Worm (Caenorhabditis elegans) whole organism, L1 larva: ENCODE results near the gene ttm-2.
A peak's percentile ranks its signal among the peaks of the same experiment; 100 is the strongest.

ENCODE experiments used
- C04F5.9 ChIP-seq: sonication (generic microtip); optimal IDR thresholded peaks from 2 replicates; lab custom pipeline; 2016; ENCODE audit warnings: missing genetic modification characterization, missing compliant biosample characterization
- C16A3.4 ChIP-seq: fragments of 150-350 bp; optimal IDR thresholded peaks from 2 replicates; lab custom pipeline; 2014; ENCODE audit warnings: missing biosample characterization, missing genetic modification characterization
- F16B12.6 ChIP-seq: fragments of 150-350 bp; optimal IDR thresholded peaks from 2 replicates; lab custom pipeline; 2014; ENCODE audit warnings: missing biosample characterization, missing genetic modification characterization
- Y116A8C.19 ChIP-seq: sonication (generic microtip); optimal IDR thresholded peaks from 2 replicates; lab custom pipeline; 2016; ENCODE audit warnings: missing compliant biosample characterization, missing genetic modification characterization, borderline replicate concordance
- aha-1 ChIP-seq: fragments of 150-350 bp; optimal IDR thresholded peaks from 2 replicates; lab custom pipeline; 2014; ENCODE audit warnings: missing biosample characterization, missing genetic modification characterization
- alr-1 ChIP-seq: fragments of 200-800 bp; sonication (Bioruptor generic); optimal IDR thresholded peaks from 2 replicates; lab custom pipeline; 2018; ENCODE audit warnings: borderline replicate concordance, mild to moderate bottlenecking, missing genetic modification characterization, missing compliant biosample characterization
- aly-2 ChIP-seq: fragments of 150-350 bp; optimal IDR thresholded peaks from 2 replicates; lab custom pipeline; 2014; ENCODE audit warnings: missing biosample characterization, missing genetic modification characterization
- blmp-1 ChIP-seq: fragments of 150-350 bp; optimal IDR thresholded peaks from 2 replicates; lab custom pipeline; 2014; ENCODE audit warnings: missing biosample characterization, missing genetic modification characterization
- ceh-8 ChIP-seq: fragments of 200-800 bp; sonication (Bioruptor generic); optimal IDR thresholded peaks from 2 replicates; lab custom pipeline; 2018; ENCODE audit warnings: mild to moderate bottlenecking, missing genetic modification characterization, moderate library complexity, missing compliant biosample characterization
- ceh-82 ChIP-seq, 3 experiments: fragments of 150-350 bp in 1 of 3; sonication (generic microtip) in 2 of 3; optimal IDR thresholded peaks; 2 replicates each; lab custom pipeline; 2014 to 2017; ENCODE audit warnings: missing biosample characterization in 3 of 3, missing genetic modification characterization in 3 of 3
- ces-1 ChIP-seq: fragments of 150-350 bp; optimal IDR thresholded peaks from 2 replicates; lab custom pipeline; 2014; ENCODE audit warnings: missing biosample characterization, missing genetic modification reagents, missing genetic modification characterization
- dpl-1 ChIP-seq, 3 experiments: fragments of 150-350 bp in 2 of 3; sonication (generic microtip) in 1 of 3; optimal IDR thresholded peaks; 2 replicates each; lab custom pipeline; 2014 to 2017; ENCODE audit warnings: missing biosample characterization in 3 of 3, missing genetic modification characterization in 3 of 3, missing genetic modification reagents in 3 of 3
- efl-1 ChIP-seq, 4 experiments: fragments of 150-350 bp; optimal IDR thresholded peaks in 3 of 4; peaks in 1 of 4; 1 replicate in 1 of 4; 2 replicates in 3 of 4; lab custom pipeline; 2014; ENCODE audit warnings: missing biosample characterization in 2 of 4, missing genetic modification characterization in 2 of 4, missing genetic modification reagents in 2 of 4
- elt-2 ChIP-seq: sonication (generic microtip); optimal IDR thresholded peaks from 2 replicates; lab custom pipeline; 2016; ENCODE audit warnings: missing genetic modification characterization, mild to moderate bottlenecking, inconsistent platforms, missing compliant biosample characterization, missing genetic modification reagents
- elt-3 ChIP-seq, 6 experiments: fragments of 150-350 bp in 1 of 6; sonication (generic microtip); optimal IDR thresholded peaks; 2 replicates each; lab custom pipeline; 2017 to 2018; ENCODE audit warnings: missing biosample characterization in 6 of 6, missing genetic modification characterization in 6 of 6, inconsistent platforms in 1 of 6
- fos-1 ChIP-seq: fragments of 150-350 bp; optimal IDR thresholded peaks from 2 replicates; lab custom pipeline; 2014; ENCODE audit warnings: missing biosample characterization, missing genetic modification characterization
- grh-1 ChIP-seq: fragments of 200-800 bp; sonication (Bioruptor generic); IDR thresholded peaks from 2 replicates; pipeline ENCODE4 v1.3.6; 2022; ENCODE audit warnings: missing genetic modification reagents, missing genetic modification characterization, missing compliant biosample characterization
- hlh-4 ChIP-seq: sonication (generic microtip); optimal IDR thresholded peaks from 2 replicates; lab custom pipeline; 2016; ENCODE audit warnings: mild to moderate bottlenecking, missing genetic modification characterization, missing compliant biosample characterization
- jun-1 ChIP-seq: fragments of 150-350 bp; optimal IDR thresholded peaks from 2 replicates; lab custom pipeline; 2014; ENCODE audit warnings: missing biosample characterization, missing genetic modification reagents, missing genetic modification characterization
- lin-14 ChIP-seq: fragments of 200-800 bp; sonication (Bioruptor generic); optimal IDR thresholded peaks from 2 replicates; lab custom pipeline; 2018; ENCODE audit warnings: mild to moderate bottlenecking, missing genetic modification characterization, moderate library complexity, missing compliant biosample characterization
- lin-15B ChIP-seq: fragments of 150-350 bp; sonication (generic microtip); optimal IDR thresholded peaks from 3 replicates; lab custom pipeline; 2014; ENCODE audit warnings: missing biosample characterization, missing genetic modification characterization
- lin-35 ChIP-seq, 2 experiments: fragments of 150-350 bp; optimal IDR thresholded peaks; 2 replicates each; lab custom pipeline; 2014; ENCODE audit warnings: missing biosample characterization in 2 of 2, missing genetic modification characterization in 2 of 2, missing genetic modification reagents in 2 of 2
- lsy-2 ChIP-seq, 2 experiments: fragments of 150-350 bp; optimal IDR thresholded peaks; 2 replicates each; lab custom pipeline; 2014; ENCODE audit warnings: missing biosample characterization in 2 of 2, missing genetic modification characterization in 2 of 2
- mab-9 ChIP-seq: fragments of 200-800 bp; sonication (Bioruptor generic); IDR thresholded peaks from 2 replicates; pipeline ENCODE4 v1.3.6; 2022; ENCODE audit warnings: missing genetic modification reagents, missing genetic modification characterization, missing compliant biosample characterization
- mdl-1 ChIP-seq, 2 experiments: fragments of 150-350 bp; optimal IDR thresholded peaks; 2 replicates each; lab custom pipeline; 2014 to 2017; ENCODE audit warnings: missing biosample characterization in 2 of 2, missing genetic modification characterization in 2 of 2, inconsistent platforms in 1 of 2
- mef-2 ChIP-seq: fragments of 150-350 bp; optimal IDR thresholded peaks from 2 replicates; lab custom pipeline; 2014; ENCODE audit warnings: missing biosample characterization, missing genetic modification characterization
- mep-1 ChIP-seq: fragments of 150-350 bp; optimal IDR thresholded peaks from 2 replicates; lab custom pipeline; 2014; ENCODE audit warnings: missing biosample characterization, missing genetic modification characterization
- nhr-11 ChIP-seq: fragments of 150-350 bp; optimal IDR thresholded peaks from 2 replicates; lab custom pipeline; 2014; ENCODE audit warnings: missing biosample characterization, missing genetic modification characterization
- nhr-19 ChIP-seq: fragments of 200-800 bp; sonication (Bioruptor generic); conservative IDR thresholded peaks from 2 replicates; pipeline ENCODE4 v1.3.6; 2022; ENCODE audit warnings: missing genetic modification characterization, missing compliant biosample characterization
- nhr-20 ChIP-seq: sonication (generic microtip); optimal IDR thresholded peaks from 2 replicates; lab custom pipeline; 2016; ENCODE audit warnings: mild to moderate bottlenecking, missing genetic modification characterization, missing compliant biosample characterization
- nhr-47 ChIP-seq: sonication (generic microtip); optimal IDR thresholded peaks from 2 replicates; lab custom pipeline; 2016; ENCODE audit warnings: mild to moderate bottlenecking, missing genetic modification characterization, moderate library complexity, missing compliant biosample characterization
- nhr-71 ChIP-seq: sonication (generic microtip); optimal IDR thresholded peaks from 2 replicates; lab custom pipeline; 2016; ENCODE audit warnings: mild to moderate bottlenecking, missing genetic modification characterization, moderate library complexity, missing compliant biosample characterization
- nhr-84 ChIP-seq: sonication (generic microtip); optimal IDR thresholded peaks from 2 replicates; lab custom pipeline; 2017; ENCODE audit warnings: missing biosample characterization, missing genetic modification characterization
- nhr-85 ChIP-seq: sonication (generic microtip); peaks from one replicate; lab custom pipeline; 2016; ENCODE audit warnings: missing genetic modification characterization, inconsistent platforms, missing compliant biosample characterization
- nhr-90 ChIP-seq: sonication (generic microtip); optimal IDR thresholded peaks from 2 replicates; lab custom pipeline; 2016; ENCODE audit warnings: mild to moderate bottlenecking, missing genetic modification characterization, missing compliant biosample characterization; ENCODE audit not compliant: poor library complexity
- pag-3 ChIP-seq: sonication (generic microtip); optimal IDR thresholded peaks from 2 replicates; lab custom pipeline; 2017; ENCODE audit warnings: missing genetic modification characterization, mild to moderate bottlenecking, missing compliant biosample characterization, antibody characterized with exemption, borderline replicate concordance; ENCODE audit not compliant: insufficient read depth
- pqm-1 ChIP-seq: sonication (generic microtip); optimal IDR thresholded peaks from 3 replicates; lab custom pipeline; 2017; ENCODE audit warnings: missing biosample characterization, missing genetic modification characterization
- rnt-1 ChIP-seq: sonication (generic microtip); optimal IDR thresholded peaks from 2 replicates; lab custom pipeline; 2016; ENCODE audit warnings: mild to moderate bottlenecking, missing genetic modification characterization, moderate library complexity, missing compliant biosample characterization
- skn-1 ChIP-seq: fragments of 150-350 bp; optimal IDR thresholded peaks from 2 replicates; lab custom pipeline; 2014; ENCODE audit warnings: missing biosample characterization, missing genetic modification characterization
- snpc-4 ChIP-seq: fragments of 150-350 bp; optimal IDR thresholded peaks from 2 replicates; lab custom pipeline; 2014; ENCODE audit warnings: missing biosample characterization, missing genetic modification characterization
- snu-23 ChIP-seq: sonication (generic microtip); optimal IDR thresholded peaks from 2 replicates; lab custom pipeline; 2016; ENCODE audit warnings: missing genetic modification characterization, missing compliant biosample characterization
- sox-4 ChIP-seq: sonication (generic microtip); optimal IDR thresholded peaks from 2 replicates; lab custom pipeline; 2016; ENCODE audit warnings: missing genetic modification characterization, missing compliant biosample characterization
- sup-37 ChIP-seq: fragments of 200-800 bp; sonication (Bioruptor generic); optimal IDR thresholded peaks from 2 replicates; lab custom pipeline; 2018; ENCODE audit warnings: mild to moderate bottlenecking, missing genetic modification characterization, missing compliant biosample characterization
- tbx-2 ChIP-seq: sonication (generic microtip); optimal IDR thresholded peaks from 2 replicates; lab custom pipeline; 2016; ENCODE audit warnings: missing genetic modification characterization, missing compliant biosample characterization
- tlp-1 ChIP-seq: fragments of 150-350 bp; optimal IDR thresholded peaks from 2 replicates; lab custom pipeline; 2014; ENCODE audit warnings: missing biosample characterization, missing genetic modification characterization
- unc-130 ChIP-seq: fragments of 150-350 bp; optimal IDR thresholded peaks from 2 replicates; lab custom pipeline; 2017; ENCODE audit warnings: missing biosample characterization, missing genetic modification characterization, inconsistent platforms
- unc-30 ChIP-seq: sonication (generic microtip); optimal IDR thresholded peaks from 2 replicates; lab custom pipeline; 2017; ENCODE audit warnings: missing biosample characterization, missing genetic modification characterization
- unc-62 ChIP-seq: fragments of 150-350 bp; optimal IDR thresholded peaks from 2 replicates; lab custom pipeline; 2014; ENCODE audit warnings: missing biosample characterization, missing genetic modification reagents, missing genetic modification characterization
- unc-86 ChIP-seq: sonication (generic microtip); optimal IDR thresholded peaks from 2 replicates; lab custom pipeline; 2016; ENCODE audit warnings: missing genetic modification characterization, missing compliant biosample characterization
- zag-1 ChIP-seq: fragments of 150-350 bp; optimal IDR thresholded peaks from 2 replicates; lab custom pipeline; 2014; ENCODE audit warnings: missing biosample characterization, missing genetic modification characterization

The ttm-2 gene

DNA sequence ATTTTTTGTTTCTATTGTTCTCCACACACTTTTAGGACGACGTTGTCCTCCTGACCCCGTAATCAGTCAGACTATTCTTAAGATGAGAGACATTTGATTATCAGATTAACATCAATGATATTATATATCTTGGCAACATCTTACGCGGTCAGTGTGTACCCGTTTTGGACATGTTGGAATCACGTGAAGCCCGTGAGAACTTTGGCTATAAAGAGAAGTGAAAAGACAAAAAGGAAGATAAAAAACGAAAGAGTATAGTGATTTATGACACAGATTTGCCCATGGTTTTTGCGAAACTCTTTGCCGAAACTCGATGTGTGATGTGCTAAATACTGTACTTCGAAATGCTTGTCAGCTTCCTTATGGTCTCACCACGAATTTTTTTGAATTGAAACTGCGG, 20.9 kb downstream of the ttm-2 start:
- TF ChIP-seq dpl-1 (GFP tag; optimal IDR thresholded peaks at IDR 0.05; lab: Kevin White, UChicago), result peak in 1 of 3 experiments; percentile 22
- TF ChIP-seq nhr-84 (tag; lab: Kevin White, UChicago), result no peak
- TF ChIP-seq unc-130 (tag; lab: Kevin White, UChicago), result peak; percentile 84
- TF ChIP-seq efl-1 (optimal IDR thresholded peaks at IDR 0.05; lab: Kevin White, UChicago), result peak in 1 of 2 experiments; percentile 8
- peak in 1 of 2 experiments; percentile 68 for TF ChIP-seq efl-1 (GFP tag; optimal IDR thresholded peaks at IDR 0.05 in 1 of 2; lab: Kevin White, UChicago)
- no peak for TF ChIP-seq ces-1
- TF ChIP-seq lin-15B, result no peak
- TF ChIP-seq mab-9 (GFP tag; lab: Robert Waterston, UW), result no peak
- no peak for TF ChIP-seq aha-1 (tag; lab: Kevin White, UChicago)
- TF ChIP-seq elt-3 (tag; optimal IDR thresholded peaks at IDR 0.05; lab: Kevin White, UChicago), result peak; percentile 4 to 98 (median 80)
- no peak for TF ChIP-seq hlh-4 (tag; lab: Kevin White, UChicago)
- TF ChIP-seq nhr-85, result peak; percentile 96
- peak; percentile 79 for TF ChIP-seq nhr-71
- TF ChIP-seq tlp-1, result no peak
- peak in 1 of 2 experiments; percentile 12 for TF ChIP-seq mdl-1 (tag; optimal IDR thresholded peaks at IDR 0.05; lab: Kevin White, UChicago)
- TF ChIP-seq unc-62 (GFP tag; lab: Kevin White, UChicago), result no peak
- peak; percentile 95 for TF ChIP-seq blmp-1
- peak; percentile 68 for TF ChIP-seq lin-14
- no peak for TF ChIP-seq pag-3
- TF ChIP-seq lsy-2 (tag; optimal IDR thresholded peaks at IDR 0.05; lab: Kevin White, UChicago), result peak in 1 of 2 experiments; percentile 38
- TF ChIP-seq zag-1 (tag; lab: Kevin White, UChicago), result no peak
- TF ChIP-seq nhr-19, result peak; percentile 55
- peak; percentile 38 for TF ChIP-seq nhr-11 (tag; lab: Kevin White, UChicago)
- TF ChIP-seq snu-23, result peak; percentile 71
- TF ChIP-seq grh-1, result peak; percentile 73
- no peak for TF ChIP-seq ceh-82 (tag; optimal IDR thresholded peaks at IDR 0.05; lab: Kevin White, UChicago)
- no peak for TF ChIP-seq alr-1 (tag; lab: Kevin White, UChicago)
- TF ChIP-seq nhr-47 (tag; lab: Kevin White, UChicago), result peak; percentile 47
- peak; percentile 79 for TF ChIP-seq nhr-90 (tag; lab: Kevin White, UChicago)
- no peak for TF ChIP-seq unc-30 (tag; lab: Kevin White, UChicago)
- TF ChIP-seq nhr-20 (tag; lab: Kevin White, UChicago), result peak; percentile 82
- TF ChIP-seq aly-2 (tag; lab: Kevin White, UChicago), result no peak
- no peak for TF ChIP-seq pqm-1 (tag; lab: Kevin White, UChicago)
- peak; percentile 63 for TF ChIP-seq tbx-2
- peak in 1 of 2 experiments; percentile 55 for TF ChIP-seq lin-35 (GFP tag; optimal IDR thresholded peaks at IDR 0.05; lab: Kevin White, UChicago)
- no peak for TF ChIP-seq mef-2 (tag; lab: Kevin White, UChicago)
- TF ChIP-seq snpc-4 (tag; lab: Kevin White, UChicago), result no peak

DNA sequence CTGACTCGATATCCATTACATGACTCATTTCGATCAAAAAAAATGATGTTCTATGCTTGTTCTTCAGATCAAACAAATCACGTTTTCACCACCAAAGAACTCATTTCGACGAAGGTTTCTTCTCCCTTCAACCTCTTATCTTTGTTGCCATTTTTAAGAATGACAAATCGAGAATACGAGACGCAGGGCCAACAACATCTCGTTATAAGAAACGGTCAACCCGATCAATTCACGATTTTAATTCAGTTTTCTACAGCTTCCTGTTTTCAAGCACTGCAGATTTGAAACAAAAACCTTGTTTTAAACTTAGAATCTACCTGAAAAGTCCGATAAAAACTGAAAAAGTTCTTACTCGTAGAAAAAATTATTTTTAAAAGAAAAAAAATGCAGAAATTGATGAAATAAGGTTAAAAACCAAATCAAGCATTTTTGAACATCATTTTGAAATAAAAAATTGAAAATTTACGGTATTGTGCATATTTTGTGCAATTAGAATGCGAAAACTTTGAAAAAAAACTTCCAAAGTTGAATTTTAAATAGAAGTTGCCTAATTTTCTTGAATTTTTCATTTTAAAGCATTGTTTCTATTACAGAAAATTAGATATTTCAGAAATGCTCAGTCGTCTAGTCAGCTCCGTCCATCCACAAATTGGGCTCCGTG, 24.5 kb downstream of the ttm-2 start, which contains the start of gene acs-11:
Gene acs-11, plus strand, starts transcription at position 611 of the 661 bp plus-strand sequence.
- TF ChIP-seq ceh-8 (no peak), unc-86 (tag; lab: Kevin White, UChicago) (no peak), C04F5.9 (no peak), sox-4 (tag; lab: Kevin White, UChicago) (no peak), mep-1 (tag; lab: Kevin White, UChicago) (no peak), snu-23 (peak; percentile 13), lin-14 (peak; percentile 23), elt-2 (tag; lab: Kevin White, UChicago) (peak; percentile 22), sup-37 (GFP tag; lab: Kevin White, UChicago) (no peak), nhr-90 (tag; lab: Kevin White, UChicago) (peak; percentile 14), skn-1 (tag; lab: Kevin White, UChicago) (no peak), nhr-19 (no peak), efl-1 (optimal IDR thresholded peaks at IDR 0.05; lab: Kevin White, UChicago) (no peak), efl-1 (GFP tag; optimal IDR thresholded peaks at IDR 0.05 in 1 of 2; lab: Kevin White, UChicago) (peak in 1 of 2 experiments; percentile 89), C16A3.4 (no peak), Y116A8C.19 (no peak), rnt-1 (tag; lab: Kevin White, UChicago) (no peak), fos-1 (tag; lab: Kevin White, UChicago) (no peak), grh-1 (no peak), jun-1 (tag; lab: Kevin White, UChicago) (no peak), ceh-82 (tag; optimal IDR thresholded peaks at IDR 0.05; lab: Kevin White, UChicago) (no peak), mef-2 (tag; lab: Kevin White, UChicago) (no peak), blmp-1 (peak; percentile 65), F16B12.6 (tag; lab: Kevin White, UChicago) (no peak)
